ENCODE assay signal across 5 fruit fly cellular contexts in the genomic region with DNA sequence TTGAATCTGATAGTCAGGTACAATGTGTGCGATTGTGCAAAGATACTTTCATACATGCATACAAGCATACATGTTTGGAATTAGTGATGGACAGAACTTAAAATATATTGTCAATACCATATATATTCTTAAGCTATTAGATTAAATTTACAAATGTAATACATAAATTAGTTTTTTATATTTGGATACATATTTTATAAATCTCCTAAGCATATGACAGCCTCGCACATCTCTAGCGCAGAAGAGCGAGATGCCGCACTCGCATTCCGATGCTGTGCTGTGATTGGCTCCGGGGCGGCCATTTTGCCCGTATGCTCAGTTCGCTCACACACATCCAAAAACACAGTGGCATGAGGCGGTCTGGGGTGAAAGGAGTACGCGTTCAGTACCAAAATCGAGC.
TF ChIP-seq lines count a peak whose summit lies in the region.

A gene (plus strand): TSS at position 383 of the 400 bp plus-strand sequence.

- TF ChIP-seq CTCF in whole organism, embryonic (GFP tag; optimal IDR thresholded peaks at IDR 0.05; lab: Kevin White, UChicago) = peak; percentile 37

TF ChIP-seq in whole organism, adult, 20 proteins besides CTCF, POLR2A, EP300 and RAD21 (continues in another document):
- TF ChIP-seq CG5204 (GFP tag; optimal IDR thresholded peaks at IDR 0.05; lab: Kevin White, UChicago) (no peak), CG1620 (GFP tag; optimal IDR thresholded peaks at IDR 0.05; lab: Kevin White, UChicago) (peak; percentile 41), CG7101 (tag; optimal IDR thresholded peaks at IDR 0.05; lab: Kevin White, UChicago) (peak; percentile 89), bab1 (GFP tag; optimal IDR thresholded peaks at IDR 0.05; lab: Kevin White, UChicago) (peak; percentile 82), Clk (GFP tag; optimal IDR thresholded peaks at IDR 0.05; lab: Kevin White, UChicago) (peak; percentile 36), kay (GFP tag; lab: Kevin White, UChicago; ENCODE audit: borderline replicate concordance) (no peak), ovo (GFP tag; optimal IDR thresholded peaks at IDR 0.05; lab: Kevin White, UChicago) (no peak), cic (GFP tag; optimal IDR thresholded peaks at IDR 0.05; lab: Kevin White, UChicago) (peak; percentile 2), pad (GFP tag; optimal IDR thresholded peaks at IDR 0.05; lab: Kevin White, UChicago) (peak; percentile 73), Hr96 (GFP tag; optimal IDR thresholded peaks at IDR 0.05; lab: Kevin White, UChicago) (no peak), Crg-1 (GFP tag; optimal IDR thresholded peaks at IDR 0.05; lab: Kevin White, UChicago) (peak; percentile 61), toe (GFP tag; optimal IDR thresholded peaks at IDR 0.05; lab: Kevin White, UChicago) (peak; percentile 13), CG7045 (GFP tag; optimal IDR thresholded peaks at IDR 0.05; lab: Kevin White, UChicago) (peak; percentile 72), Mnt (GFP tag; optimal IDR thresholded peaks at IDR 0.05; lab: Kevin White, UChicago) (peak; percentile 29), CG33017 (tag; optimal IDR thresholded peaks at IDR 0.05; lab: Kevin White, UChicago) (peak; percentile 74), CG14711 (tag; optimal IDR thresholded peaks at IDR 0.05; lab: Kevin White, UChicago) (peak; percentile 79), CG11617 (GFP tag; optimal IDR thresholded peaks at IDR 0.05; lab: Kevin White, UChicago) (peak; percentile 68)

TF ChIP-seq in whole organism, embryonic, 481 proteins besides CTCF, POLR2A, EP300 and RAD21 (continues in another document):
- TF ChIP-seq NK7.1 (GFP tag; optimal IDR thresholded peaks at IDR 0.05; lab: Kevin White, UChicago) (no peak), btn (GFP tag; optimal IDR thresholded peaks at IDR 0.05; lab: Kevin White, UChicago) (no peak), CG4282 (GFP tag; optimal IDR thresholded peaks at IDR 0.05; lab: Kevin White, UChicago) (no peak), pita (GFP tag; optimal IDR thresholded peaks at IDR 0.05; lab: Kevin White, UChicago) (no peak), dmrt99B (tag; optimal IDR thresholded peaks at IDR 0.05; lab: Kevin White, UChicago) (peak; percentile 92), pan (optimal IDR thresholded peaks at IDR 0.05; lab: Kevin White, UChicago) (no peak), pan (GFP tag; optimal IDR thresholded peaks at IDR 0.05 in 1 of 2, IDR thresholded peaks at IDR 0.05 in 1 of 2) (peak in 1 of 2 experiments; percentile 98), CG8290 (GFP tag; optimal IDR thresholded peaks at IDR 0.05; lab: Kevin White, UChicago) (peak; percentile 91), CG8290 (tag; optimal IDR thresholded peaks at IDR 0.05; lab: Kevin White, UChicago) (peak in 1 of 2 experiments; percentile 86), Mes4 (GFP tag; optimal IDR thresholded peaks at IDR 0.05; lab: Kevin White, UChicago) (no peak), CG4404 (GFP tag; IDR thresholded peaks at IDR 0.05; lab: Robert Waterston, UW) (peak; percentile 92), CG3065 (GFP tag; optimal IDR thresholded peaks at IDR 0.05; lab: Kevin White, UChicago) (peak; percentile 77), toy (GFP tag; IDR thresholded peaks at IDR 0.05; lab: Robert Waterston, UW) (peak; percentile 86), chm (GFP tag; IDR thresholded peaks at IDR 0.05; lab: Robert Waterston, UW) (peak; percentile 97), corto (GFP tag; optimal IDR thresholded peaks at IDR 0.05; lab: Kevin White, UChicago) (peak; percentile 91), CG8281 (tag; optimal IDR thresholded peaks at IDR 0.05; lab: Kevin White, UChicago) (peak; percentile 59), Sry-δ (GFP tag; optimal IDR thresholded peaks at IDR 0.05; lab: Kevin White, UChicago) (peak; percentile 61)

TF ChIP-seq in whole organism, prepupa, 60 proteins besides CTCF, POLR2A, EP300 and RAD21 (continues in another document):
- TF ChIP-seq CG31627 (GFP tag; optimal IDR thresholded peaks at IDR 0.05; lab: Kevin White, UChicago) (peak; percentile 74), fd85E (GFP tag; optimal IDR thresholded peaks at IDR 0.05; lab: Kevin White, UChicago) (peak; percentile 64), CG1621 (tag; optimal IDR thresholded peaks at IDR 0.05; lab: Kevin White, UChicago) (peak; percentile 90), CG34406 (GFP tag; optimal IDR thresholded peaks at IDR 0.05; lab: Kevin White, UChicago) (peak; percentile 94), lz (GFP tag; optimal IDR thresholded peaks at IDR 0.05; lab: Kevin White, UChicago) (peak; percentile 89), Lpt (GFP tag; optimal IDR thresholded peaks at IDR 0.05; lab: Kevin White, UChicago) (peak; percentile 88), CG6854 (GFP tag; optimal IDR thresholded peaks at IDR 0.05; lab: Kevin White, UChicago) (peak; percentile 86), CG10669 (GFP tag; optimal IDR thresholded peaks at IDR 0.05; lab: Kevin White, UChicago) (peak; percentile 92), fkh (GFP tag; optimal IDR thresholded peaks at IDR 0.05; lab: Kevin White, UChicago) (peak; percentile 53), Gug (GFP tag; IDR thresholded peaks at IDR 0.05; lab: Robert Waterston, UW) (peak; percentile 92), Eip75B (GFP tag; optimal IDR thresholded peaks at IDR 0.05; lab: Kevin White, UChicago) (peak; percentile 86), CG11762 (GFP tag; optimal IDR thresholded peaks at IDR 0.05; lab: Kevin White, UChicago; ENCODE audit: insufficient read depth) (peak; percentile 80), salr (GFP tag; optimal IDR thresholded peaks at IDR 0.05; lab: Kevin White, UChicago) (peak; percentile 80 to 86), CG8319 (GFP tag; optimal IDR thresholded peaks at IDR 0.05; lab: Kevin White, UChicago) (peak; percentile 84), dac (GFP tag; optimal IDR thresholded peaks at IDR 0.05; lab: Kevin White, UChicago) (peak; percentile 80), dsx (GFP tag; optimal IDR thresholded peaks at IDR 0.05; lab: Kevin White, UChicago; ENCODE audit: poor library complexity, severe bottlenecking) (peak; percentile 96), CG4318 (GFP tag; optimal IDR thresholded peaks at IDR 0.05; lab: Kevin White, UChicago) (peak; percentile 74), svp (GFP tag; lab: Kevin White, UChicago) (peak; percentile 97)

TF ChIP-seq in whole organism, pupa, 21 proteins besides CTCF, POLR2A, EP300 and RAD21 (continues in another document):
- peak; percentile 85 for TF ChIP-seq rn (GFP tag; IDR thresholded peaks at IDR 0.05; lab: Robert Waterston, UW)
- TF ChIP-seq CG13204 (GFP tag; optimal IDR thresholded peaks at IDR 0.05; lab: Kevin White, UChicago) = peak; percentile 77
- TF ChIP-seq EcR (GFP tag; optimal IDR thresholded peaks at IDR 0.05; lab: Kevin White, UChicago) = no peak
- peak; percentile 94 for TF ChIP-seq Snoo (tag; optimal IDR thresholded peaks at IDR 0.05; lab: Kevin White, UChicago)
- peak; percentile 96 for TF ChIP-seq Pif1B (GFP tag; optimal IDR thresholded peaks at IDR 0.05; lab: Kevin White, UChicago)
- peak; percentile 96 for TF ChIP-seq CG32121 (GFP tag; IDR thresholded peaks at IDR 0.05; lab: Robert Waterston, UW)
- peak; percentile 98 for TF ChIP-seq Ets98B (GFP tag; IDR thresholded peaks at IDR 0.05; lab: Robert Waterston, UW)
- TF ChIP-seq Pif1A (GFP tag; optimal IDR thresholded peaks at IDR 0.05; lab: Kevin White, UChicago) = peak; percentile 91
- peak; percentile 89 for TF ChIP-seq CG9948 (tag; optimal IDR thresholded peaks at IDR 0.05; lab: Kevin White, UChicago)
- TF ChIP-seq CG4496 (GFP tag; IDR thresholded peaks at IDR 0.05; lab: Robert Waterston, UW) = peak; percentile 98
- peak; percentile 88 for TF ChIP-seq D1 (tag; optimal IDR thresholded peaks at IDR 0.05; lab: Kevin White, UChicago)
- peak; percentile 91 for TF ChIP-seq CG8159 (tag; optimal IDR thresholded peaks at IDR 0.05; lab: Kevin White, UChicago)
- peak; percentile 93 for TF ChIP-seq CG34367 (tag; optimal IDR thresholded peaks at IDR 0.05; lab: Kevin White, UChicago)
- TF ChIP-seq CG14655 (GFP tag; optimal IDR thresholded peaks at IDR 0.05; lab: Kevin White, UChicago) = peak; percentile 95
- peak; percentile 92 for TF ChIP-seq CG17806 (tag; optimal IDR thresholded peaks at IDR 0.05; lab: Kevin White, UChicago)
- peak; percentile 83 for TF ChIP-seq gl (tag; optimal IDR thresholded peaks at IDR 0.05; lab: Kevin White, UChicago)
- peak; percentile 40; the same call in 1 of the 2 replicates for TF ChIP-seq CG10348 (GFP tag; IDR thresholded peaks at IDR 0.05; lab: Robert Waterston, UW)
- TF ChIP-seq CG8301 (tag; optimal IDR thresholded peaks at IDR 0.05; lab: Kevin White, UChicago) = peak; percentile 94
- TF ChIP-seq CG15710 (tag; optimal IDR thresholded peaks at IDR 0.05; lab: Kevin White, UChicago) = peak; percentile 94

TF ChIP-seq in whole organism, wandering third instar larva, 38 proteins besides CTCF, POLR2A, EP300 and RAD21 (continues in another document):
- TF ChIP-seq Myc (optimal IDR thresholded peaks at IDR 0.05; lab: Kevin White, UChicago) (no peak), Rel (GFP tag; optimal IDR thresholded peaks at IDR 0.05; lab: Kevin White, UChicago) (peak; percentile 90), Rel (tag; optimal IDR thresholded peaks at IDR 0.05; lab: Kevin White, UChicago) (peak; percentile 84), Sp1 (GFP tag; optimal IDR thresholded peaks at IDR 0.05; lab: Kevin White, UChicago) (peak; percentile 98), OdsH (GFP tag; optimal IDR thresholded peaks at IDR 0.05; lab: Kevin White, UChicago) (peak; percentile 96), HLH106 (tag; optimal IDR thresholded peaks at IDR 0.05; lab: Kevin White, UChicago) (peak; percentile 98), Mio (GFP tag; optimal IDR thresholded peaks at IDR 0.05; lab: Kevin White, UChicago) (peak; percentile 32), Jra (GFP tag; optimal IDR thresholded peaks at IDR 0.05; lab: Kevin White, UChicago) (peak; percentile 70), br (GFP tag; optimal IDR thresholded peaks at IDR 0.05; lab: Kevin White, UChicago) (peak; percentile 85), woc (GFP tag; optimal IDR thresholded peaks at IDR 0.05; lab: Kevin White, UChicago) (peak; percentile 73), N (GFP tag; optimal IDR thresholded peaks at IDR 0.05; lab: Kevin White, UChicago) (no peak), Hr78 (GFP tag; optimal IDR thresholded peaks at IDR 0.05; lab: Kevin White, UChicago) (no peak), CG9705 (GFP tag; optimal IDR thresholded peaks at IDR 0.05; lab: Kevin White, UChicago) (peak; percentile 93), Hr83 (GFP tag; optimal IDR thresholded peaks at IDR 0.05; lab: Kevin White, UChicago; ENCODE audit: poor library complexity, severe bottlenecking) (peak; percentile 27), tai (GFP tag; optimal IDR thresholded peaks at IDR 0.05; lab: Kevin White, UChicago) (peak; percentile 81), fru (GFP tag; optimal IDR thresholded peaks at IDR 0.05; lab: Kevin White, UChicago) (peak; percentile 87), Hnf4 (GFP tag; optimal IDR thresholded peaks at IDR 0.05; lab: Kevin White, UChicago) (peak; percentile 91), Vsx2 (GFP tag; optimal IDR thresholded peaks at IDR 0.05; lab: Kevin White, UChicago; ENCODE audit: partially characterized antibody) (no peak), GATAd (GFP tag; optimal IDR thresholded peaks at IDR 0.05; lab: Kevin White, UChicago) (peak; percentile 18), dsf (GFP tag; optimal IDR thresholded peaks at IDR 0.05; lab: Kevin White, UChicago; ENCODE audit: borderline replicate concordance) (peak; percentile 77), dl (GFP tag; optimal IDR thresholded peaks at IDR 0.05; lab: Kevin White, UChicago; ENCODE audit: insufficient read depth in 1 of 2, partially characterized antibody in 2 of 2) (no peak)
